ENCODE assay signal across 2 fruit fly cellular contexts in the genomic region with DNA sequence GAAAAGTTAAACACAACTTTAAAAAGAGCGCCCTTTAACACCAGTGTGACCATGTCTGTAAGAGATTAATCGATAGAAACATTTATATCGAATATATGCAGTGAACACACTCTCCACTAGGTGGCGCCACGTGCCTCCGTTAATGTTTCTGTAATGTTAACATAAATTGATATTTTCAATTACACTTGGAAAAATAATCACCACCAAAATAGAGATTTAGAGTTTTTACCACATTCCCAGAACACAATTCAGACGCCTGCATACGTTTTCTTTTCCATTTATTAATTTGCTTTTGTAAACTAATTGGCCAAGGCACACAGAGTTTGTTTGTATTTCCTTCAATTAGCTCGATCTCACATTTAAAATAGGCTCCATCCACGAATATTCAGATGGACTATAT.
TF ChIP-seq lines count a peak whose summit lies in the region.

No protein-coding gene starts in this region.

TF ChIP-seq in whole organism, embryonic, 481 proteins besides CTCF, POLR2A, EP300 and RAD21 (continued from another document and continues in another):
- no peak for TF ChIP-seq prd (optimal IDR thresholded peaks at IDR 0.05; lab: Kevin White, UChicago)
- TF ChIP-seq prd (GFP tag; IDR thresholded peaks at IDR 0.05; lab: Robert Waterston, UW): peak; percentile 79
- TF ChIP-seq D19A (tag; optimal IDR thresholded peaks at IDR 0.05; lab: Kevin White, UChicago): no peak
- no peak for TF ChIP-seq abd-A (tag; optimal IDR thresholded peaks at IDR 0.05; lab: Kevin White, UChicago)
- peak; percentile 31 for TF ChIP-seq sug (tag; optimal IDR thresholded peaks at IDR 0.05; lab: Kevin White, UChicago)
- peak; percentile 39 for TF ChIP-seq Antp (GFP tag; optimal IDR thresholded peaks at IDR 0.05; lab: Kevin White, UChicago)
- TF ChIP-seq CG15011 (GFP tag; optimal IDR thresholded peaks at IDR 0.05; lab: Kevin White, UChicago): no peak
- no peak for TF ChIP-seq Camta (GFP tag; optimal IDR thresholded peaks at IDR 0.05; lab: Kevin White, UChicago)
- TF ChIP-seq bsh (GFP tag; optimal IDR thresholded peaks at IDR 0.05; lab: Kevin White, UChicago): peak in 1 of 2 experiments; percentile 30
- TF ChIP-seq oc (tag; optimal IDR thresholded peaks at IDR 0.05; lab: Kevin White, UChicago): no peak
- TF ChIP-seq vfl (GFP tag; optimal IDR thresholded peaks at IDR 0.05; lab: Kevin White, UChicago): no peak
- TF ChIP-seq odd (GFP tag; optimal IDR thresholded peaks at IDR 0.05; lab: Kevin White, UChicago): no peak
- peak; percentile 33; the same call in 1 of the 2 replicates for TF ChIP-seq CG1024 (GFP tag; IDR thresholded peaks at IDR 0.05; lab: Robert Waterston, UW)
- TF ChIP-seq tgo (GFP tag; IDR thresholded peaks at IDR 0.05; lab: Robert Waterston, UW): peak; percentile 74
- TF ChIP-seq BEAF-32 (GFP tag; optimal IDR thresholded peaks at IDR 0.05; lab: Kevin White, UChicago): peak; percentile 50
- TF ChIP-seq cg (GFP tag; optimal IDR thresholded peaks at IDR 0.05; lab: Kevin White, UChicago): no peak
- TF ChIP-seq pum (GFP tag; optimal IDR thresholded peaks at IDR 0.05; lab: Kevin White, UChicago): no peak
- TF ChIP-seq CG7357 (GFP tag; IDR thresholded peaks at IDR 0.05; lab: Robert Waterston, UW): 0 out of 3 replicates have a peak, but pooled peaks have one; percentile 35
- peak; percentile 15 for TF ChIP-seq CG3281 (GFP tag; optimal IDR thresholded peaks at IDR 0.05; lab: Kevin White, UChicago)
- TF ChIP-seq hbn (GFP tag; IDR thresholded peaks at IDR 0.05; lab: Robert Waterston, UW; ENCODE audit: partially characterized antibody): peak; percentile 53
- no peak for TF ChIP-seq CG14860 (GFP tag; IDR thresholded peaks at IDR 0.05; lab: Robert Waterston, UW; ENCODE audit: partially characterized antibody)
- TF ChIP-seq CG7928 (GFP tag; optimal IDR thresholded peaks at IDR 0.05; lab: Kevin White, UChicago): no peak
- peak; percentile 73 for TF ChIP-seq E2f1 (GFP tag; IDR thresholded peaks at IDR 0.05; lab: Robert Waterston, UW)
- TF ChIP-seq h (optimal IDR thresholded peaks at IDR 0.05; lab: Kevin White, UChicago): no peak
- TF ChIP-seq CG2116 (GFP tag; optimal IDR thresholded peaks at IDR 0.05; lab: Kevin White, UChicago): peak; percentile 31
- TF ChIP-seq dmrt99B (tag; optimal IDR thresholded peaks at IDR 0.05; lab: Kevin White, UChicago): peak; percentile 61
- peak; percentile 18 for TF ChIP-seq grau (tag; optimal IDR thresholded peaks at IDR 0.05; lab: Kevin White, UChicago)
- no peak for TF ChIP-seq CG10147 (GFP tag; optimal IDR thresholded peaks at IDR 0.05; lab: Kevin White, UChicago)
- peak; percentile 62 for TF ChIP-seq ttk (GFP tag; IDR thresholded peaks at IDR 0.05; lab: Robert Waterston, UW)
- no peak for TF ChIP-seq CG10654 (GFP tag; optimal IDR thresholded peaks at IDR 0.05; lab: Kevin White, UChicago)
- peak; percentile 86 for TF ChIP-seq otp (GFP tag; IDR thresholded peaks at IDR 0.05; lab: Robert Waterston, UW)
- TF ChIP-seq CG12071 (GFP tag; optimal IDR thresholded peaks at IDR 0.05; lab: Kevin White, UChicago): no peak
- TF ChIP-seq CG12769 (tag; optimal IDR thresholded peaks at IDR 0.05; lab: Kevin White, UChicago): no peak
- peak; percentile 54; the same call in 1 of the 2 replicates for TF ChIP-seq ranshi (GFP tag; IDR thresholded peaks at IDR 0.05; lab: Robert Waterston, UW)
- TF ChIP-seq fru (optimal IDR thresholded peaks at IDR 0.05; lab: Kevin White, UChicago): no peak
- no peak for TF ChIP-seq ERR (GFP tag; optimal IDR thresholded peaks at IDR 0.05; lab: Kevin White, UChicago)
- no peak for TF ChIP-seq emc (GFP tag; optimal IDR thresholded peaks at IDR 0.05; lab: Kevin White, UChicago)
- no peak for TF ChIP-seq CG12299 (tag; optimal IDR thresholded peaks at IDR 0.05; lab: Kevin White, UChicago)
- no peak for TF ChIP-seq ro (GFP tag; IDR thresholded peaks at IDR 0.05; lab: Robert Waterston, UW)
- peak; percentile 28 for TF ChIP-seq CG10979 (tag; optimal IDR thresholded peaks at IDR 0.05; lab: Kevin White, UChicago)
- TF ChIP-seq slp2 (GFP tag; optimal IDR thresholded peaks at IDR 0.05; lab: Kevin White, UChicago): peak; percentile 7
- TF ChIP-seq Sin3A (optimal IDR thresholded peaks at IDR 0.05; lab: Kevin White, UChicago): no peak
- no peak for TF ChIP-seq lov (optimal IDR thresholded peaks at IDR 0.05; lab: Kevin White, UChicago)
- peak; percentile 75; the same call in 1 of the 3 replicates for TF ChIP-seq lov (GFP tag; IDR thresholded peaks at IDR 0.05; lab: Robert Waterston, UW)
- peak; percentile 79 for TF ChIP-seq dysf (GFP tag; IDR thresholded peaks at IDR 0.05; lab: Robert Waterston, UW)
- peak; percentile 76 for TF ChIP-seq CG6791 (GFP tag; IDR thresholded peaks at IDR 0.05; lab: Robert Waterston, UW; ENCODE audit: partially characterized antibody)
- TF ChIP-seq slbo (GFP tag; IDR thresholded peaks at IDR 0.05; lab: Robert Waterston, UW): peak; percentile 70
- TF ChIP-seq CG4360 (GFP tag; IDR thresholded peaks at IDR 0.05; lab: Robert Waterston, UW): no peak
- peak; percentile 61 for TF ChIP-seq CG31224 (GFP tag; IDR thresholded peaks at IDR 0.05; lab: Robert Waterston, UW)
- TF ChIP-seq CG17802 (tag; optimal IDR thresholded peaks at IDR 0.05; lab: Kevin White, UChicago): no peak
- TF ChIP-seq crc (GFP tag; optimal IDR thresholded peaks at IDR 0.05; lab: Kevin White, UChicago): no peak
- TF ChIP-seq Chrac-16 (GFP tag; optimal IDR thresholded peaks at IDR 0.05; lab: Kevin White, UChicago): peak; percentile 8
- no peak for TF ChIP-seq NC2α (GFP tag; optimal IDR thresholded peaks at IDR 0.05; lab: Kevin White, UChicago)
- TF ChIP-seq Dp (GFP tag; optimal IDR thresholded peaks at IDR 0.05; lab: Kevin White, UChicago): peak; percentile 79
- TF ChIP-seq CG7556 (GFP tag; optimal IDR thresholded peaks at IDR 0.05; lab: Kevin White, UChicago): peak; percentile 34
- no peak for TF ChIP-seq Eip74EF (GFP tag; optimal IDR thresholded peaks at IDR 0.05; lab: Kevin White, UChicago)
- no peak for TF ChIP-seq CG9609 (GFP tag; optimal IDR thresholded peaks at IDR 0.05; lab: Kevin White, UChicago)
- peak; percentile 67 for TF ChIP-seq CG13287 (GFP tag; IDR thresholded peaks at IDR 0.05; lab: Robert Waterston, UW; ENCODE audit: partially characterized antibody)
- TF ChIP-seq seq (GFP tag; IDR thresholded peaks at IDR 0.05; lab: Robert Waterston, UW): peak; percentile 55; the same call in 1 of the 2 replicates
- no peak for TF ChIP-seq CG15696 (tag; optimal IDR thresholded peaks at IDR 0.05; lab: Kevin White, UChicago)
- no peak for TF ChIP-seq trh (GFP tag; optimal IDR thresholded peaks at IDR 0.05; lab: Kevin White, UChicago)
- no peak for TF ChIP-seq ewg (GFP tag; optimal IDR thresholded peaks at IDR 0.05; lab: Kevin White, UChicago)
- TF ChIP-seq tx (GFP tag; optimal IDR thresholded peaks at IDR 0.05; lab: Kevin White, UChicago): no peak
- TF ChIP-seq corto (GFP tag; optimal IDR thresholded peaks at IDR 0.05; lab: Kevin White, UChicago): no peak

TF ChIP-seq in whole organism, prepupa, 60 proteins besides CTCF, POLR2A, EP300 and RAD21 (continued from another document):
- TF ChIP-seq Eip93F (GFP tag; optimal IDR thresholded peaks at IDR 0.05; lab: Kevin White, UChicago) (no peak), CG6792 (GFP tag; optimal IDR thresholded peaks at IDR 0.05; lab: Kevin White, UChicago) (no peak), cyc (GFP tag; optimal IDR thresholded peaks at IDR 0.05; lab: Kevin White, UChicago) (no peak), CG8632 (GFP tag; optimal IDR thresholded peaks at IDR 0.05; lab: Kevin White, UChicago) (no peak), svp (GFP tag; lab: Kevin White, UChicago) (no peak), CG11294 (GFP tag; IDR thresholded peaks at IDR 0.05; lab: Robert Waterston, UW) (peak; percentile 42; the same call in 1 of the 2 replicates), Lpt (GFP tag; optimal IDR thresholded peaks at IDR 0.05; lab: Kevin White, UChicago) (no peak), dac (GFP tag; optimal IDR thresholded peaks at IDR 0.05; lab: Kevin White, UChicago) (no peak), Hr39 (GFP tag; optimal IDR thresholded peaks at IDR 0.05; lab: Kevin White, UChicago) (no peak), Eip78C (GFP tag; lab: Kevin White, UChicago) (peak; percentile 69), Met (GFP tag; optimal IDR thresholded peaks at IDR 0.05; lab: Kevin White, UChicago) (peak; percentile 75), Eip75B (GFP tag; optimal IDR thresholded peaks at IDR 0.05; lab: Kevin White, UChicago) (peak; percentile 68), CG6163 (GFP tag; IDR thresholded peaks at IDR 0.05; lab: Robert Waterston, UW) (peak; percentile 89), net (GFP tag; optimal IDR thresholded peaks at IDR 0.05; lab: Kevin White, UChicago) (no peak), Blimp-1 (GFP tag; optimal IDR thresholded peaks at IDR 0.05; lab: Kevin White, UChicago) (no peak), CG6808 (GFP tag; optimal IDR thresholded peaks at IDR 0.05; lab: Kevin White, UChicago) (no peak), CG10631 (GFP tag; optimal IDR thresholded peaks at IDR 0.05; lab: Kevin White, UChicago) (no peak), CG6854 (GFP tag; optimal IDR thresholded peaks at IDR 0.05; lab: Kevin White, UChicago) (no peak), CG6276 (GFP tag; optimal IDR thresholded peaks at IDR 0.05; lab: Kevin White, UChicago) (no peak), OdsH (GFP tag; optimal IDR thresholded peaks at IDR 0.05; lab: Kevin White, UChicago) (peak; percentile 31), CG4318 (GFP tag; optimal IDR thresholded peaks at IDR 0.05; lab: Kevin White, UChicago) (no peak), lz (GFP tag; optimal IDR thresholded peaks at IDR 0.05; lab: Kevin White, UChicago) (peak; percentile 47), CG11762 (GFP tag; optimal IDR thresholded peaks at IDR 0.05; lab: Kevin White, UChicago; ENCODE audit: insufficient read depth) (no peak), CG1621 (tag; optimal IDR thresholded peaks at IDR 0.05; lab: Kevin White, UChicago) (no peak), Ets21C (GFP tag; optimal IDR thresholded peaks at IDR 0.05; lab: Kevin White, UChicago) (no peak), topi (GFP tag; optimal IDR thresholded peaks at IDR 0.05; lab: Kevin White, UChicago) (peak; percentile 13), CG9139 (GFP tag; optimal IDR thresholded peaks at IDR 0.05; lab: Kevin White, UChicago) (no peak), salr (GFP tag; optimal IDR thresholded peaks at IDR 0.05; lab: Kevin White, UChicago) (no peak), CG31627 (GFP tag; optimal IDR thresholded peaks at IDR 0.05; lab: Kevin White, UChicago) (no peak), Hr4 (GFP tag; optimal IDR thresholded peaks at IDR 0.05; lab: Kevin White, UChicago) (peak; percentile 23), CG32006 (GFP tag; optimal IDR thresholded peaks at IDR 0.05; lab: Kevin White, UChicago) (no peak), acj6 (GFP tag; optimal IDR thresholded peaks at IDR 0.05; lab: Kevin White, UChicago) (peak; percentile 3), fd59A (GFP tag; optimal IDR thresholded peaks at IDR 0.05; lab: Kevin White, UChicago) (no peak), dsx (GFP tag; optimal IDR thresholded peaks at IDR 0.05; lab: Kevin White, UChicago; ENCODE audit: poor library complexity, severe bottlenecking) (no peak), CG34406 (GFP tag; optimal IDR thresholded peaks at IDR 0.05; lab: Kevin White, UChicago) (no peak), Smox (GFP tag; optimal IDR thresholded peaks at IDR 0.05; lab: Kevin White, UChicago) (peak; percentile 0), CG8119 (GFP tag; IDR thresholded peaks at IDR 0.05; lab: Robert Waterston, UW) (peak; percentile 69; the same call in 2 of the 3 replicates), eg (GFP tag; IDR thresholded peaks at IDR 0.05; lab: Robert Waterston, UW) (peak; percentile 88)
